Worm (Caenorhabditis elegans): ENCODE results near the gene srt-7.

- no peak for TF ChIP-seq hmbx-1 (tag; optimal IDR thresholded peaks at IDR 0.05)
- no peak for TF ChIP-seq flt-1 (GFP tag; IDR thresholded peaks at IDR 0.05)
- no peak for TF ChIP-seq ama-1 (optimal IDR thresholded peaks at IDR 0.05)
- TF ChIP-seq F13C5.2 (tag; optimal IDR thresholded peaks at IDR 0.05): no peak
- TF ChIP-seq tra-4 (tag; optimal IDR thresholded peaks at IDR 0.05): no peak
These were observed at the start of gene srt-7 for ce11 chrV:3081471-3081870.
